Fruit fly (Drosophila melanogaster) whole organism, adult: Measurements from ENCODE around the gene Elo68alpha.

ENCODE experiments used
- CG11617 ChIP-seq: fragments of 200-800 bp; sonication (Bioruptor generic); optimal IDR thresholded peaks from 2 replicates; lab custom pipeline; 2017; ENCODE audit warnings: mild to moderate bottlenecking, missing biosample characterization, missing genetic modification reagents, missing genetic modification characterization
- CG14711 ChIP-seq: fragments of 200-800 bp; sonication (Bioruptor generic); optimal IDR thresholded peaks from 2 replicates; lab custom pipeline; 2018; ENCODE audit warnings: missing biosample characterization, mild to moderate bottlenecking, missing genetic modification characterization, moderate library complexity
- CG1620 ChIP-seq: fragments of 200-800 bp; sonication (Bioruptor generic); optimal IDR thresholded peaks from 2 replicates; lab custom pipeline; 2016; ENCODE audit warnings: missing biosample characterization, missing genetic modification characterization
- CG5204 ChIP-seq: fragments of 200-800 bp; sonication (Bioruptor generic); optimal IDR thresholded peaks from 2 replicates; lab custom pipeline; 2016; ENCODE audit warnings: missing biosample characterization, missing genetic modification characterization
- CG7101 ChIP-seq: fragments of 200-800 bp; sonication (Bioruptor generic); optimal IDR thresholded peaks from 2 replicates; lab custom pipeline; 2018; ENCODE audit warnings: missing biosample characterization, mild to moderate bottlenecking, missing genetic modification characterization, moderate library complexity
- Mnt ChIP-seq: fragments of 200-800 bp; sonication (Bioruptor generic); optimal IDR thresholded peaks from 2 replicates; lab custom pipeline; 2016; ENCODE audit warnings: missing biosample characterization, mild to moderate bottlenecking, missing genetic modification characterization
- bab1 ChIP-seq: fragments of 200-800 bp; sonication (Bioruptor generic); optimal IDR thresholded peaks from 3 replicates; lab custom pipeline; 2019; ENCODE audit warnings: missing biosample characterization, mild to moderate bottlenecking, missing genetic modification characterization, moderate library complexity

DNA sequence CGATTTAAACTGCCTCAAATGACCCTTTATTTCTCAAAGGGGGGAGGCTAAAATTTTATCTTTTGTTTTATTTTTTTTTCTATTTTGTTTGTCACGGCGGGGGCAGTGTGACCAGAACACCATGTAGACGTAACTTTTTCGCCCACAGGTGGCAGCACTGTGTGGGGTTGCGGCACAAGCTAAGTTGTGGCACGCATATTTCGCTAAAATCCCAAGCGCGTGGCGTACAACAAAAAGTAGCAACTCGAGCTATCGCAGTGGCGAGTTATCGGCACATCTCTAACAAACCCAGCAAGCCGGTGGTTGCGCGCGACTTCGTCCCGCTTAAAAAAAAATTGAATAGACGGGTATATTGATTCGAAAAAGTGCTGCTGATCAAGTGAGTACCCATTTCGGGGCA is 20.3 kb upstream of the Elo68alpha start, which contains the start of the genes Ufd1 and NaPi-III:
- TF ChIP-seq CG11617 (GFP tag; lab: Kevin White, UChicago): peak; percentile 47
- no peak for TF ChIP-seq CG5204 (GFP tag; lab: Kevin White, UChicago)
- peak; percentile 51 for TF ChIP-seq CG1620 (GFP tag; lab: Kevin White, UChicago)
- TF ChIP-seq Mnt (GFP tag; lab: Kevin White, UChicago): peak; percentile 73
- TF ChIP-seq CG7101 (tag; lab: Kevin White, UChicago): peak; percentile 45
- no peak for TF ChIP-seq CG14711
- peak; percentile 71 for TF ChIP-seq bab1
